Worm (Caenorhabditis elegans) whole organism, L1 larva: ENCODE measurements around the gene F58D12.1.

Source experiments
- dpl-1 ChIP-seq, 3 experiments: fragments of 150-350 bp in 2 of 3; sonication (generic microtip) in 1 of 3; optimal IDR thresholded peaks; 2 replicates each; lab custom pipeline; 2014 to 2017; ENCODE audit warnings: missing biosample characterization in 3 of 3, missing genetic modification characterization in 3 of 3, missing genetic modification reagents in 3 of 3
- elt-2 ChIP-seq: sonication (generic microtip); optimal IDR thresholded peaks from 2 replicates; lab custom pipeline; 2016; ENCODE audit warnings: missing genetic modification characterization, mild to moderate bottlenecking, inconsistent platforms, missing compliant biosample characterization, missing genetic modification reagents
- isw-1 ChIP-seq: fragments of 200-800 bp; sonication (Bioruptor generic); IDR thresholded peaks from 2 replicates; pipeline ENCODE4 v1.3.6; 2022; ENCODE audit warnings: missing genetic modification characterization, missing compliant biosample characterization
- lin-15B ChIP-seq: fragments of 150-350 bp; sonication (generic microtip); optimal IDR thresholded peaks from 3 replicates; lab custom pipeline; 2014; ENCODE audit warnings: missing biosample characterization, missing genetic modification characterization
- nhr-11 ChIP-seq: fragments of 150-350 bp; optimal IDR thresholded peaks from 2 replicates; lab custom pipeline; 2014; ENCODE audit warnings: missing biosample characterization, missing genetic modification characterization
- pag-3 ChIP-seq: sonication (generic microtip); optimal IDR thresholded peaks from 2 replicates; lab custom pipeline; 2017; ENCODE audit warnings: missing genetic modification characterization, mild to moderate bottlenecking, missing compliant biosample characterization, antibody characterized with exemption, borderline replicate concordance; ENCODE audit not compliant: insufficient read depth
- pqm-1 ChIP-seq: sonication (generic microtip); optimal IDR thresholded peaks from 3 replicates; lab custom pipeline; 2017; ENCODE audit warnings: missing biosample characterization, missing genetic modification characterization
- sox-4 ChIP-seq: sonication (generic microtip); optimal IDR thresholded peaks from 2 replicates; lab custom pipeline; 2016; ENCODE audit warnings: missing genetic modification characterization, missing compliant biosample characterization
- swsn-7 ChIP-seq: sonication (generic microtip); optimal IDR thresholded peaks from 2 replicates; lab custom pipeline; 2016; ENCODE audit warnings: missing genetic modification characterization, missing compliant biosample characterization
- xbp-1 ChIP-seq: sonication (generic microtip); optimal IDR thresholded peaks from 2 replicates; lab custom pipeline; 2016; ENCODE audit warnings: missing genetic modification characterization, missing compliant biosample characterization

ce11 chrV:14094546-14094945, 45.2 kb downstream of the F58D12.1 start:
- TF ChIP-seq xbp-1 (tag; lab: Kevin White, UChicago) (no peak), isw-1 (GFP tag; lab: Robert Waterston, UW) (no peak), pag-3 (no peak), dpl-1 (GFP tag; optimal IDR thresholded peaks at IDR 0.05; lab: Kevin White, UChicago) (no peak), pqm-1 (tag; lab: Kevin White, UChicago) (no peak), sox-4 (tag; lab: Kevin White, UChicago) (no peak), lin-15B (tag; lab: Kevin White, UChicago) (no peak), elt-2 (no peak), nhr-11 (no peak), swsn-7 (tag; lab: Kevin White, UChicago) (no peak)
